Fruit fly (Drosophila melanogaster): ENCODE results near the gene Uch-L5R.

Gene Uch-L5R

dm6 chrX:12082244-12082643, 25.8 kb upstream of the Uch-L5R start:
- no peak for TF ChIP-seq CG13204 (GFP tag; optimal IDR thresholded peaks at IDR 0.05)
- no peak for TF ChIP-seq D1 (tag; optimal IDR thresholded peaks at IDR 0.05)
- TF ChIP-seq CG8159 (tag; optimal IDR thresholded peaks at IDR 0.05), result peak; percentile 20
- no peak for TF ChIP-seq CG8301 (tag; optimal IDR thresholded peaks at IDR 0.05)
- no peak for TF ChIP-seq Snoo (tag; optimal IDR thresholded peaks at IDR 0.05)
- no peak for TF ChIP-seq CG34367 (tag; optimal IDR thresholded peaks at IDR 0.05)

dm6 chrX:12076243-12076642, 19.8 kb upstream of the Uch-L5R start:
- peak; percentile 21 for TF ChIP-seq CG15710 (tag; optimal IDR thresholded peaks at IDR 0.05)
- TF ChIP-seq EcR (GFP tag; optimal IDR thresholded peaks at IDR 0.05), result no peak
- peak; percentile 15 for TF ChIP-seq CG34367 (tag; optimal IDR thresholded peaks at IDR 0.05)
- TF ChIP-seq CG13204 (GFP tag; optimal IDR thresholded peaks at IDR 0.05), result no peak
- no peak for TF ChIP-seq CG8301 (tag; optimal IDR thresholded peaks at IDR 0.05)
- peak; percentile 26 for TF ChIP-seq CG17806 (tag; optimal IDR thresholded peaks at IDR 0.05)
- no peak for TF ChIP-seq fd96Ca (GFP tag; IDR thresholded peaks at IDR 0.05)
- no peak for TF ChIP-seq CG12605 (GFP tag; IDR thresholded peaks at IDR 0.05)
- TF ChIP-seq CG14655 (GFP tag; optimal IDR thresholded peaks at IDR 0.05), result peak; percentile 21
- no peak for TF ChIP-seq rn (GFP tag; IDR thresholded peaks at IDR 0.05)
- TF ChIP-seq gl (tag; optimal IDR thresholded peaks at IDR 0.05), result no peak
- TF ChIP-seq CG8159 (tag; optimal IDR thresholded peaks at IDR 0.05), result peak; percentile 59
- TF ChIP-seq CG9948 (tag; optimal IDR thresholded peaks at IDR 0.05), result peak; percentile 21

- TF ChIP-seq CG17806 (tag; optimal IDR thresholded peaks at IDR 0.05) (no peak), CG14655 (GFP tag; optimal IDR thresholded peaks at IDR 0.05) (peak; percentile 24), CG8301 (tag; optimal IDR thresholded peaks at IDR 0.05) (no peak), Snoo (tag; optimal IDR thresholded peaks at IDR 0.05) (no peak), Ets98B (GFP tag; IDR thresholded peaks at IDR 0.05) (no peak), CG4496 (GFP tag; IDR thresholded peaks at IDR 0.05) (peak; percentile 17; the same call in 1 of the 3 replicates), CG34367 (tag; optimal IDR thresholded peaks at IDR 0.05) (no peak), fd96Ca (GFP tag; IDR thresholded peaks at IDR 0.05) (no peak), gl (tag; optimal IDR thresholded peaks at IDR 0.05) (no peak), CG15710 (tag; optimal IDR thresholded peaks at IDR 0.05) (peak; percentile 25), CG32121 (GFP tag; IDR thresholded peaks at IDR 0.05) (no peak), Pif1B (GFP tag; optimal IDR thresholded peaks at IDR 0.05) (no peak), D1 (tag; optimal IDR thresholded peaks at IDR 0.05) (no peak), CG8159 (tag; optimal IDR thresholded peaks at IDR 0.05) (peak; percentile 28), CG12605 (GFP tag; IDR thresholded peaks at IDR 0.05) (no peak), CG10348 (GFP tag; IDR thresholded peaks at IDR 0.05) (no peak), Pif1A (GFP tag; optimal IDR thresholded peaks at IDR 0.05) (no peak), rn (GFP tag; IDR thresholded peaks at IDR 0.05) (no peak), EcR (GFP tag; optimal IDR thresholded peaks at IDR 0.05) (no peak), CG9948 (tag; optimal IDR thresholded peaks at IDR 0.05) (peak; percentile 11), CG13204 (GFP tag; optimal IDR thresholded peaks at IDR 0.05) (no peak)
Measured at dm6 chrX:12075569-12075968, 19.1 kb upstream of the Uch-L5R start.

- TF ChIP-seq fd96Ca (GFP tag; IDR thresholded peaks at IDR 0.05) (no peak), CG8159 (tag; optimal IDR thresholded peaks at IDR 0.05) (peak; percentile 24)
Measured at dm6 chrX:12073637-12074036, 17.2 kb upstream of the Uch-L5R start.

- TF ChIP-seq Snoo (tag; optimal IDR thresholded peaks at IDR 0.05) (no peak), CG9948 (tag; optimal IDR thresholded peaks at IDR 0.05) (no peak), CG10348 (GFP tag; IDR thresholded peaks at IDR 0.05) (no peak), rn (GFP tag; IDR thresholded peaks at IDR 0.05) (no peak), CG13204 (GFP tag; optimal IDR thresholded peaks at IDR 0.05) (no peak), Pif1A (GFP tag; optimal IDR thresholded peaks at IDR 0.05) (no peak), CG32121 (GFP tag; IDR thresholded peaks at IDR 0.05) (no peak), EcR (GFP tag; optimal IDR thresholded peaks at IDR 0.05) (no peak), CG34367 (tag; optimal IDR thresholded peaks at IDR 0.05) (no peak)
Measured at dm6 chrX:12072718-12073117, 16.3 kb upstream of the Uch-L5R start, which contains the start of gene moon. moon (minus strand) TSS chrX:12072818.

- no peak for TF ChIP-seq CG8159 (tag; optimal IDR thresholded peaks at IDR 0.05)
- TF ChIP-seq CG34367 (tag; optimal IDR thresholded peaks at IDR 0.05), result no peak
- TF ChIP-seq rn (GFP tag; IDR thresholded peaks at IDR 0.05), result no peak
- no peak for TF ChIP-seq CG17806 (tag; optimal IDR thresholded peaks at IDR 0.05)
- no peak for TF ChIP-seq Ets98B (GFP tag; IDR thresholded peaks at IDR 0.05)
Measured at dm6 chrX:12070137-12070536, 13.7 kb upstream of the Uch-L5R start, which contains the start of gene CG34323. CG34323 (plus strand) TSS chrX:12070437.

dm6 chrX:12059495-12059894, 3.1 kb upstream of the Uch-L5R start, which contains the start of gene Muc11A:
Muc11A (plus strand) TSS chrX:12059795.
- TF ChIP-seq CG10348 (GFP tag; IDR thresholded peaks at IDR 0.05) (no peak), CG9948 (tag; optimal IDR thresholded peaks at IDR 0.05) (no peak), EcR (GFP tag; optimal IDR thresholded peaks at IDR 0.05) (no peak), D1 (tag; optimal IDR thresholded peaks at IDR 0.05) (no peak), fd96Ca (GFP tag; IDR thresholded peaks at IDR 0.05) (no peak), CG14655 (GFP tag; optimal IDR thresholded peaks at IDR 0.05) (no peak), CG8301 (tag; optimal IDR thresholded peaks at IDR 0.05) (no peak), CG12605 (GFP tag; IDR thresholded peaks at IDR 0.05) (no peak), CG34367 (tag; optimal IDR thresholded peaks at IDR 0.05) (no peak), CG13204 (GFP tag; optimal IDR thresholded peaks at IDR 0.05) (no peak), CG17806 (tag; optimal IDR thresholded peaks at IDR 0.05) (no peak), rn (GFP tag; IDR thresholded peaks at IDR 0.05) (no peak), Snoo (tag; optimal IDR thresholded peaks at IDR 0.05) (no peak), Pif1B (GFP tag; optimal IDR thresholded peaks at IDR 0.05) (no peak), CG15710 (tag; optimal IDR thresholded peaks at IDR 0.05) (no peak), CG32121 (GFP tag; IDR thresholded peaks at IDR 0.05) (no peak), gl (tag; optimal IDR thresholded peaks at IDR 0.05) (no peak), Ets98B (GFP tag; IDR thresholded peaks at IDR 0.05) (no peak), CG8159 (tag; optimal IDR thresholded peaks at IDR 0.05) (no peak)
